Worm (Caenorhabditis elegans): ENCODE data around the gene ham-3.

The ham-3 gene

ce11 chrIII:10132495-10133450 is 12.2 kb downstream of the ham-3 start (continued):
- TF ChIP-seq B0261.1 (tag; optimal IDR thresholded peaks at IDR 0.05) (no peak), C17E4.6 (GFP tag; IDR thresholded peaks at IDR 0.05) (no peak), snpc-1.3 (tag; optimal IDR thresholded peaks at IDR 0.05; ENCODE audit: insufficient read depth) (no peak), hmg-20 (GFP tag; IDR thresholded peaks at IDR 0.05) (no peak), Y56A3A.18 (GFP tag; IDR thresholded peaks at IDR 0.05) (no peak), ztf-25 (GFP tag; IDR thresholded peaks at IDR 0.05) (no peak), B0035.1 (tag; optimal IDR thresholded peaks at IDR 0.05) (no peak), repo-1 (tag; optimal IDR thresholded peaks at IDR 0.05) (no peak), Y79H2A.3 (GFP tag; conservative IDR thresholded peaks at IDR 0.05) (no peak), madf-10 (tag; optimal IDR thresholded peaks at IDR 0.05) (no peak), ets-4 (GFP tag; optimal IDR thresholded peaks at IDR 0.05) (no peak), ceh-100 (GFP tag; IDR thresholded peaks at IDR 0.05) (no peak), ceh-58 (GFP tag; IDR thresholded peaks at IDR 0.05) (no peak), F57C9.4 (tag; optimal IDR thresholded peaks at IDR 0.05) (no peak), atf-7 (tag; optimal IDR thresholded peaks at IDR 0.05) (no peak), ceh-79 (tag; optimal IDR thresholded peaks at IDR 0.05) (no peak), ztf-22 (GFP tag; optimal IDR thresholded peaks at IDR 0.05) (no peak), lir-1 (GFP tag; conservative IDR thresholded peaks at IDR 0.05) (no peak), somi-1 (GFP tag; optimal IDR thresholded peaks at IDR 0.05) (peak; percentile 20), ceh-40 (GFP tag; IDR thresholded peaks at IDR 0.05) (no peak), aptf-2 (GFP tag; conservative IDR thresholded peaks at IDR 0.05) (no peak), athp-1 (tag; optimal IDR thresholded peaks at IDR 0.05) (no peak), ama-1 (optimal IDR thresholded peaks at IDR 0.05) (no peak), ama-1 (GFP tag; optimal IDR thresholded peaks at IDR 0.05) (no peak), tbp1 (GFP tag; optimal IDR thresholded peaks at IDR 0.05) (no peak), nhr-80 (tag; optimal IDR thresholded peaks at IDR 0.05) (peak; percentile 6), attf-5 (GFP tag; optimal IDR thresholded peaks at IDR 0.05) (peak; percentile 5), K11D2.4 (GFP tag; IDR thresholded peaks at IDR 0.05) (no peak), attf-6 (GFP tag; IDR thresholded peaks at IDR 0.05) (no peak), zfh-2 (GFP tag; conservative IDR thresholded peaks at IDR 0.05) (no peak; the same call in 1 of the 2 replicates), unc-62 (GFP tag; optimal IDR thresholded peaks at IDR 0.05) (no peak), ztf-26 (tag; optimal IDR thresholded peaks at IDR 0.05) (peak; percentile 27), nhr-90 (tag; optimal IDR thresholded peaks at IDR 0.05) (no peak), ccch-3 (GFP tag; optimal IDR thresholded peaks at IDR 0.05) (no peak), F37B4.10 (GFP tag; IDR thresholded peaks at IDR 0.05) (no peak), snpc-1.1 (tag; optimal IDR thresholded peaks at IDR 0.05; ENCODE audit: insufficient read depth) (no peak), egrh-3 (GFP tag; IDR thresholded peaks at IDR 0.05) (peak; percentile 36; the same call in 1 of the 2 replicates), F39B2.1 (GFP tag; IDR thresholded peaks at IDR 0.05) (no peak), attf-3 (GFP tag; conservative IDR thresholded peaks at IDR 0.05) (no peak), tbx-9 (tag; optimal IDR thresholded peaks at IDR 0.05; ENCODE audit: borderline replicate concordance) (no peak), F10E7.11 (tag; optimal IDR thresholded peaks at IDR 0.05) (no peak), snpc-3.4 (tag; optimal IDR thresholded peaks at IDR 0.05) (no peak)

All from whole organism, young adult.